Fruit fly (Drosophila melanogaster) whole organism, embryonic: ENCODE measurements around the gene CG3071.

ENCODE experiments used
- Ada2b ChIP-seq: fragments of 200-800 bp; sonication (Bioruptor generic); IDR thresholded peaks from 2 replicates; pipeline ENCODE4 v1.3.6; 2022; ENCODE audit warnings: missing biosample characterization, missing genetic modification characterization
- Atf6 ChIP-seq: fragments of 200-800 bp; sonication (Bioruptor generic); IDR thresholded peaks from 2 replicates; pipeline ENCODE4 v1.3.6; 2022; ENCODE audit warnings: missing biosample characterization, missing genetic modification characterization
- CG12219 ChIP-seq: fragments of 200-800 bp; sonication (Bioruptor generic); optimal IDR thresholded peaks from 3 replicates; lab custom pipeline; 2018; ENCODE audit warnings: missing biosample characterization, mild to moderate bottlenecking, missing genetic modification characterization
- CG12299 ChIP-seq: fragments of 200-800 bp; sonication (Bioruptor generic); optimal IDR thresholded peaks from 2 replicates; lab custom pipeline; 2018; ENCODE audit warnings: missing biosample characterization, mild to moderate bottlenecking, missing genetic modification characterization
- CG1647 ChIP-seq: fragments of 200-800 bp; sonication (Bioruptor generic); optimal IDR thresholded peaks from 3 replicates; lab custom pipeline; 2016; ENCODE audit warnings: missing biosample characterization, missing genetic modification characterization
- CG17361 ChIP-seq: fragments of 200-800 bp; sonication (Bioruptor generic); IDR thresholded peaks from 3 replicates; pipeline ENCODE4 v1.3.6; 2022; ENCODE audit warnings: missing biosample characterization, missing genetic modification characterization
- CG17829 ChIP-seq: fragments of 200-800 bp; optimal IDR thresholded peaks from 2 replicates; lab custom pipeline; 2019; ENCODE audit warnings: missing biosample characterization, mild to moderate bottlenecking, missing genetic modification characterization, moderate library complexity
- CG1832 ChIP-seq: fragments of 200-800 bp; sonication (Bioruptor generic); optimal IDR thresholded peaks from 2 replicates; lab custom pipeline; 2017; ENCODE audit warnings: missing biosample characterization, mild to moderate bottlenecking, missing genetic modification characterization, inconsistent platforms
- CG18764 ChIP-seq: fragments of 200-800 bp; sonication (Bioruptor generic); optimal IDR thresholded peaks from 3 replicates; lab custom pipeline; 2016; ENCODE audit warnings: missing biosample characterization, missing genetic modification characterization
- CG2120 ChIP-seq: fragments of 200-800 bp; sonication (Bioruptor generic); optimal IDR thresholded peaks from 3 replicates; lab custom pipeline; 2016; ENCODE audit warnings: missing biosample characterization, missing genetic modification characterization
- CG34224 ChIP-seq: fragments of 200-800 bp; sonication (Bioruptor generic); IDR thresholded peaks from 3 replicates; pipeline ENCODE4 v1.3.6; 2022; ENCODE audit warnings: missing biosample characterization, missing genetic modification characterization; ENCODE audit not compliant: partially characterized antibody
- CG34422 ChIP-seq: fragments of 200-800 bp; sonication (Bioruptor generic); IDR thresholded peaks from 3 replicates; pipeline ENCODE4 v1.3.6; 2022; ENCODE audit warnings: missing biosample characterization, missing genetic modification characterization
- CG7357 ChIP-seq: fragments of 200-800 bp; sonication (Bioruptor generic); IDR thresholded peaks from 3 replicates; pipeline ENCODE4 v1.3.6; 2022; ENCODE audit warnings: missing biosample characterization, missing genetic modification characterization
- CG9609 ChIP-seq: fragments of 200-800 bp; sonication (Bioruptor generic); optimal IDR thresholded peaks from 3 replicates; lab custom pipeline; 2016; ENCODE audit warnings: missing biosample characterization, missing genetic modification characterization
- Dad ChIP-seq: fragments of 200-800 bp; sonication (Bioruptor generic); optimal IDR thresholded peaks from 3 replicates; lab custom pipeline; 2016; ENCODE audit warnings: missing biosample characterization, missing genetic modification characterization
- Dip2 ChIP-seq: fragments of 200-800 bp; sonication (Bioruptor generic); IDR thresholded peaks from 2 replicates; pipeline ENCODE4 v1.3.6; 2022; ENCODE audit warnings: missing biosample characterization, missing genetic modification characterization
- Dip3 ChIP-seq: fragments of 200-800 bp; sonication (Bioruptor generic); optimal IDR thresholded peaks from 3 replicates; lab custom pipeline; 2016; ENCODE audit warnings: missing biosample characterization, missing genetic modification characterization
- Elba2 ChIP-seq: fragments of 200-800 bp; sonication (Bioruptor generic); optimal IDR thresholded peaks from 3 replicates; lab custom pipeline; 2016; ENCODE audit warnings: missing biosample characterization, missing genetic modification characterization
- Ets65A ChIP-seq: fragments of 200-800 bp; sonication (Bioruptor generic); peaks from one replicate; lab custom pipeline; 2016; ENCODE audit warnings: missing biosample characterization, missing genetic modification characterization
- Fer3 ChIP-seq: fragments of 200-800 bp; sonication (Bioruptor generic); optimal IDR thresholded peaks from 2 replicates; lab custom pipeline; 2018; ENCODE audit warnings: missing biosample characterization, mild to moderate bottlenecking, missing genetic modification characterization, moderate library complexity
- Gsc ChIP-seq: fragments of 200-800 bp; sonication (Bioruptor generic); IDR thresholded peaks from 2 replicates; pipeline ENCODE4 v1.3.6; 2022; ENCODE audit warnings: missing biosample characterization, missing genetic modification characterization
- Gug ChIP-seq: fragments of 200-800 bp; sonication (Bioruptor generic); IDR thresholded peaks from 4 replicates; pipeline ENCODE4 v1.3.6; 2022; ENCODE audit warnings: missing biosample characterization, missing genetic modification characterization
- Lhr ChIP-seq: fragments of 200-800 bp; sonication (Bioruptor generic); optimal IDR thresholded peaks from 3 replicates; lab custom pipeline; 2017; ENCODE audit warnings: mild to moderate bottlenecking, missing biosample characterization, missing genetic modification reagents, missing genetic modification characterization
- MESR4 ChIP-seq: fragments of 200-800 bp; sonication (Bioruptor generic); optimal IDR thresholded peaks from 2 replicates; lab custom pipeline; 2018; ENCODE audit warnings: missing biosample characterization, mild to moderate bottlenecking, missing genetic modification characterization, moderate library complexity
- Max ChIP-seq: fragments of 200-800 bp; sonication (Bioruptor generic); optimal IDR thresholded peaks from 2 replicates; lab custom pipeline; 2016; ENCODE audit warnings: missing biosample characterization, mild to moderate bottlenecking, missing genetic modification characterization
- Optix ChIP-seq: fragments of 200-800 bp; sonication (Bioruptor generic); IDR thresholded peaks from 3 replicates; pipeline ENCODE4 v1.3.6; 2022; ENCODE audit warnings: missing biosample characterization, missing genetic modification characterization
- Trl ChIP-seq, 3 experiments: fragments of >200 bp in 2 of 3; fragments of 200-800 bp in 1 of 3; sonication (Bioruptor generic) in 1 of 3; optimal IDR thresholded peaks; 2 replicates in 1 of 3; 3 replicates in 2 of 3; lab custom pipeline; 2016 to 2017; ENCODE audit warnings: missing biosample characterization in 1 of 3, missing genetic modification characterization in 1 of 3
- Xbp1 ChIP-seq: fragments of 200-800 bp; sonication (Bioruptor generic); optimal IDR thresholded peaks from 3 replicates; lab custom pipeline; 2016; ENCODE audit warnings: missing biosample characterization, mild to moderate bottlenecking, missing genetic modification characterization
- Xrp1 ChIP-seq: fragments of 200-800 bp; sonication (Bioruptor generic); IDR thresholded peaks from 2 replicates; pipeline ENCODE4 v1.3.6; 2022; ENCODE audit warnings: missing biosample characterization, missing genetic modification characterization
- ap ChIP-seq: fragments of 200-800 bp; sonication (Bioruptor generic); IDR thresholded peaks from 2 replicates; pipeline ENCODE4 v1.3.6; 2022; ENCODE audit warnings: missing biosample characterization, missing genetic modification characterization
- bab2 ChIP-seq: fragments of 200-800 bp; sonication (Bioruptor generic); optimal IDR thresholded peaks from 2 replicates; lab custom pipeline; 2016; ENCODE audit warnings: missing biosample characterization, missing genetic modification characterization
- bowl ChIP-seq: fragments of 200-800 bp; sonication (Bioruptor generic); IDR thresholded peaks from 2 replicates; pipeline ENCODE4 v1.3.6; 2022; ENCODE audit warnings: missing biosample characterization, missing genetic modification characterization
- caup ChIP-seq: fragments of 200-800 bp; sonication (Bioruptor generic); optimal IDR thresholded peaks from 3 replicates; lab custom pipeline; 2017; ENCODE audit warnings: missing biosample characterization, mild to moderate bottlenecking, missing genetic modification characterization, moderate library complexity; ENCODE audit not compliant: severe bottlenecking
- ci ChIP-seq: fragments of 200-800 bp; sonication (Bioruptor generic); IDR thresholded peaks from 3 replicates; pipeline ENCODE4 v1.3.6; 2022; ENCODE audit warnings: missing biosample characterization, missing genetic modification characterization
- fd96Cb ChIP-seq: fragments of 200-800 bp; sonication (Bioruptor generic); optimal IDR thresholded peaks from 2 replicates; lab custom pipeline; 2018; ENCODE audit warnings: missing biosample characterization, mild to moderate bottlenecking, missing genetic modification characterization, moderate library complexity
- gfzf ChIP-seq: fragments of 200-800 bp; sonication (Bioruptor generic); optimal IDR thresholded peaks from 2 replicates; lab custom pipeline; 2016; ENCODE audit warnings: missing biosample characterization, mild to moderate bottlenecking, missing genetic modification characterization, moderate library complexity
- hkb ChIP-seq, 2 experiments: fragments of 200-800 bp in 1 of 2; fragments of >200 bp in 1 of 2; sonication (Bioruptor generic) in 1 of 2; IDR thresholded peaks in 1 of 2; optimal IDR thresholded peaks in 1 of 2; 2 replicates each; pipeline versions ENCODE4 v1.3.6 to Lab custom; 2017 to 2022; ENCODE audit warnings: missing biosample characterization in 1 of 2, missing genetic modification characterization in 1 of 2
- hth ChIP-seq: fragments of >200 bp; optimal IDR thresholded peaks from 2 replicates; lab custom pipeline; 2017; ENCODE audit warnings: inconsistent platforms
- lab ChIP-seq: fragments of 200-800 bp; sonication (Bioruptor generic); optimal IDR thresholded peaks from 3 replicates; lab custom pipeline; 2017; ENCODE audit warnings: missing biosample characterization, missing genetic modification characterization, mild to moderate bottlenecking, moderate library complexity, missing genetic modification reagents
- lbe ChIP-seq: fragments of 200-800 bp; sonication (Bioruptor generic); optimal IDR thresholded peaks from 2 replicates; lab custom pipeline; 2016; ENCODE audit warnings: missing biosample characterization, mild to moderate bottlenecking, missing genetic modification characterization
- p53 ChIP-seq: fragments of 200-800 bp; sonication (Bioruptor generic); optimal IDR thresholded peaks from 2 replicates; lab custom pipeline; 2016; ENCODE audit warnings: missing biosample characterization, missing genetic modification characterization
- pb ChIP-seq: fragments of 200-800 bp; sonication (Bioruptor generic); optimal IDR thresholded peaks from 3 replicates; lab custom pipeline; 2016; ENCODE audit warnings: missing biosample characterization, missing genetic modification characterization
- peb ChIP-seq: fragments of 200-800 bp; sonication (Bioruptor generic); IDR thresholded peaks from 2 replicates; pipeline ENCODE4 v1.3.6; 2022; ENCODE audit warnings: missing biosample characterization, missing genetic modification characterization
- repo ChIP-seq: fragments of 200-800 bp; sonication (Bioruptor generic); optimal IDR thresholded peaks from 2 replicates; lab custom pipeline; 2016; ENCODE audit warnings: missing biosample characterization, missing genetic modification characterization
- rib ChIP-seq: fragments of 200-800 bp; sonication (Bioruptor generic); IDR thresholded peaks from 2 replicates; pipeline ENCODE4 v1.3.6; 2022; ENCODE audit warnings: missing biosample characterization, missing genetic modification characterization
- sim ChIP-seq: fragments of 200-800 bp; sonication (Bioruptor generic); IDR thresholded peaks from 2 replicates; pipeline ENCODE4 v1.3.6; 2022; ENCODE audit warnings: missing biosample characterization, missing genetic modification characterization
- sima ChIP-seq: fragments of 200-800 bp; sonication (Bioruptor generic); optimal IDR thresholded peaks from 2 replicates; lab custom pipeline; 2016; ENCODE audit warnings: missing biosample characterization, missing genetic modification characterization
- sqz ChIP-seq: fragments of 200-800 bp; sonication (Bioruptor generic); optimal IDR thresholded peaks from 3 replicates; lab custom pipeline; 2018; ENCODE audit warnings: missing biosample characterization, mild to moderate bottlenecking, missing genetic modification characterization
- sr ChIP-seq: fragments of 200-800 bp; sonication (Bioruptor generic); IDR thresholded peaks from 3 replicates; pipeline ENCODE4 v1.3.6; 2022; ENCODE audit warnings: missing biosample characterization, missing genetic modification characterization
- trh ChIP-seq: fragments of 200-800 bp; sonication (Bioruptor generic); optimal IDR thresholded peaks from 2 replicates; lab custom pipeline; 2016; ENCODE audit warnings: missing biosample characterization, missing genetic modification characterization
- unpg ChIP-seq: fragments of 200-800 bp; sonication (Bioruptor generic); optimal IDR thresholded peaks from 3 replicates; lab custom pipeline; 2018; ENCODE audit warnings: missing biosample characterization, mild to moderate bottlenecking, missing genetic modification characterization, moderate library complexity

The CG3071 gene

dm6 chrX:2301069-2301508, 38.5 kb downstream of the CG3071 start (continued):
- TF ChIP-seq Max (GFP tag; lab: Kevin White, UChicago) (no peak), Ets65A (GFP tag; lab: Kevin White, UChicago) (no peak), lbe (GFP tag; lab: Kevin White, UChicago) (no peak), fd96Cb (tag; lab: Kevin White, UChicago) (peak; percentile 27), repo (GFP tag; lab: Kevin White, UChicago) (no peak), CG17829 (tag; lab: Kevin White, UChicago) (no peak), unpg (peak; percentile 35), bab2 (GFP tag; lab: Kevin White, UChicago) (no peak), CG17361 (GFP tag; lab: Robert Waterston, UW) (no peak), Ada2b (GFP tag; lab: Robert Waterston, UW) (peak; percentile 49; the same call in 1 of the 2 replicates), CG9609 (GFP tag; lab: Kevin White, UChicago) (no peak), bowl (GFP tag; lab: Robert Waterston, UW) (no peak), CG7357 (peak; percentile 51; the same call in 2 of the 3 replicates), rib (GFP tag; lab: Robert Waterston, UW) (no peak), Fer3 (tag; lab: Kevin White, UChicago) (peak; percentile 53), ci (GFP tag; lab: Robert Waterston, UW) (peak; percentile 6; the same call in 1 of the 3 replicates), Atf6 (GFP tag; lab: Robert Waterston, UW) (peak; percentile 46), CG2120 (GFP tag; lab: Kevin White, UChicago) (peak; percentile 40), MESR4 (GFP tag; lab: Kevin White, UChicago) (no peak), sim (GFP tag; lab: Robert Waterston, UW) (0 out of 2 replicates have a peak, but pooled peaks have one; percentile 15), gfzf (GFP tag; lab: Kevin White, UChicago) (no peak), caup (GFP tag; lab: Kevin White, UChicago) (peak; percentile 30), CG18764 (GFP tag; lab: Kevin White, UChicago) (no peak), CG1647 (no peak), peb (GFP tag; lab: Robert Waterston, UW) (no peak), CG1832 (GFP tag; lab: Kevin White, UChicago) (no peak), hth (lab: Kevin White, UChicago) (no peak), Dip2 (GFP tag; lab: Robert Waterston, UW) (no peak), Gsc (GFP tag; lab: Robert Waterston, UW) (no peak), CG34224 (GFP tag; lab: Robert Waterston, UW) (no peak), Optix (GFP tag; lab: Robert Waterston, UW) (0 out of 3 replicates have a peak, but pooled peaks have one; percentile 30), Gug (GFP tag; lab: Robert Waterston, UW) (peak; percentile 66; the same call in 3 of the 4 replicates), trh (GFP tag; lab: Kevin White, UChicago) (no peak), Trl (optimal IDR thresholded peaks at IDR 0.05; lab: Kevin White, UChicago) (peak; percentile 95 to 99), Trl (GFP tag; optimal IDR thresholded peaks at IDR 0.05; lab: Kevin White, UChicago) (no peak), lab (peak; percentile 61), Xbp1 (GFP tag; lab: Kevin White, UChicago) (peak; percentile 5), sr (GFP tag; lab: Robert Waterston, UW) (peak; percentile 5; the same call in 1 of the 3 replicates), sima (GFP tag; lab: Kevin White, UChicago) (no peak), ap (GFP tag; lab: Robert Waterston, UW) (0 out of 2 replicates have a peak, but pooled peaks have one; percentile 33), p53 (GFP tag; lab: Kevin White, UChicago) (no peak), CG12299 (tag; lab: Kevin White, UChicago) (peak; percentile 24), sqz (GFP tag; lab: Kevin White, UChicago) (no peak), Dip3 (GFP tag; lab: Kevin White, UChicago) (no peak), Dad (no peak), Xrp1 (GFP tag; lab: Robert Waterston, UW) (peak; percentile 24; the same call in 1 of the 2 replicates), Lhr (GFP tag; lab: Kevin White, UChicago) (no peak), hkb (optimal IDR thresholded peaks at IDR 0.05; lab: Kevin White, UChicago) (no peak), hkb (GFP tag; IDR thresholded peaks at IDR 0.05; lab: Robert Waterston, UW) (peak; percentile 6; the same call in 1 of the 2 replicates), CG34422 (GFP tag; lab: Robert Waterston, UW) (no peak), CG12219 (GFP tag; lab: Kevin White, UChicago) (peak; percentile 16), Elba2 (GFP tag; lab: Kevin White, UChicago) (no peak), pb (GFP tag; lab: Kevin White, UChicago) (no peak)
